Worm (Caenorhabditis elegans) whole organism, young adult: ENCODE results near the gene T19B10.5.

Experiments used
- C17E4.6 ChIP-seq: fragments of 200-800 bp; sonication (Bioruptor generic); IDR thresholded peaks from 2 replicates; pipeline ENCODE4 v1.3.6; 2022; ENCODE audit warnings: missing genetic modification reagents, missing genetic modification characterization, missing compliant biosample characterization
- F33H1.4 ChIP-seq: fragments of 200-800 bp; sonication (Bioruptor generic); IDR thresholded peaks from 2 replicates; pipeline ENCODE4 v1.3.6; 2022; ENCODE audit warnings: missing genetic modification reagents, missing genetic modification characterization, missing compliant biosample characterization
- F55B11.4 ChIP-seq: sonication (generic microtip); optimal IDR thresholded peaks from 2 replicates; lab custom pipeline; 2016; ENCODE audit warnings: missing compliant biosample characterization, missing genetic modification characterization, borderline replicate concordance; ENCODE audit not compliant: insufficient read depth
- K12H6.12 ChIP-seq: fragments of 200-800 bp; sonication (Bioruptor generic); optimal IDR thresholded peaks from 2 replicates; lab custom pipeline; 2018; ENCODE audit warnings: mild to moderate bottlenecking, missing genetic modification characterization, missing compliant biosample characterization
- T07F8.4 ChIP-seq: sonication (generic microtip); optimal IDR thresholded peaks from 2 replicates; lab custom pipeline; 2016; ENCODE audit warnings: mild to moderate bottlenecking, missing genetic modification characterization, moderate library complexity, missing compliant biosample characterization
- Y95B8A.8 ChIP-seq: fragments of 200-800 bp; sonication (Bioruptor generic); IDR thresholded peaks from 2 replicates; pipeline ENCODE4 v1.3.6; 2022; ENCODE audit warnings: missing genetic modification reagents, missing genetic modification characterization, missing compliant biosample characterization
- ama-1 ChIP-seq, 3 experiments: fragments of 150-350 bp in 1 of 3; sonication (generic microtip) in 2 of 3; optimal IDR thresholded peaks; 2 replicates each; lab custom pipeline; 2014 to 2018; ENCODE audit warnings: missing biosample characterization in 2 of 3, missing genetic modification characterization in 2 of 3, missing genetic modification reagents in 2 of 3
- aptf-2 ChIP-seq: fragments of 200-800 bp; sonication (Bioruptor generic); conservative IDR thresholded peaks from 2 replicates; pipeline ENCODE4 v1.3.6; 2022; ENCODE audit warnings: missing genetic modification reagents, missing genetic modification characterization, missing compliant biosample characterization
- aptf-3 ChIP-seq: fragments of 200-800 bp; sonication (Bioruptor generic); IDR thresholded peaks from 2 replicates; pipeline ENCODE4 v1.3.6; 2022; ENCODE audit warnings: missing genetic modification characterization, missing compliant biosample characterization
- atf-7 ChIP-seq: sonication (generic microtip); optimal IDR thresholded peaks from 2 replicates; lab custom pipeline; 2017; ENCODE audit warnings: mild to moderate bottlenecking, missing genetic modification characterization, missing compliant biosample characterization
- athp-1 ChIP-seq: sonication (generic microtip); optimal IDR thresholded peaks from 2 replicates; lab custom pipeline; 2017; ENCODE audit warnings: mild to moderate bottlenecking, missing genetic modification characterization, missing compliant biosample characterization
- attf-5 ChIP-seq: fragments of 200-800 bp; sonication (Bioruptor generic); optimal IDR thresholded peaks from 2 replicates; lab custom pipeline; 2018; ENCODE audit warnings: mild to moderate bottlenecking, missing genetic modification characterization, missing compliant biosample characterization
- attf-6 ChIP-seq: fragments of 200-800 bp; sonication (Bioruptor generic); IDR thresholded peaks from 2 replicates; pipeline ENCODE4 v1.3.6; 2022; ENCODE audit warnings: missing genetic modification reagents, missing genetic modification characterization, missing compliant biosample characterization
- bed-1 ChIP-seq: fragments of 200-800 bp; sonication (Bioruptor generic); IDR thresholded peaks from 2 replicates; pipeline ENCODE4 v1.3.6; 2022; ENCODE audit warnings: missing genetic modification reagents, missing genetic modification characterization, missing compliant biosample characterization
- ccch-3 ChIP-seq: fragments of 200-800 bp; sonication (Bioruptor generic); optimal IDR thresholded peaks from 2 replicates; lab custom pipeline; 2018; ENCODE audit warnings: mild to moderate bottlenecking, missing genetic modification characterization, missing compliant biosample characterization
- ceh-58 ChIP-seq: fragments of 200-800 bp; sonication (Bioruptor generic); IDR thresholded peaks from 2 replicates; pipeline ENCODE4 v1.3.6; 2022; ENCODE audit warnings: missing genetic modification characterization, missing compliant biosample characterization
- egrh-3 ChIP-seq: fragments of 200-800 bp; sonication (Bioruptor generic); IDR thresholded peaks from 2 replicates; pipeline ENCODE4 v1.3.6; 2022; ENCODE audit warnings: missing genetic modification reagents, missing genetic modification characterization, missing compliant biosample characterization
- ekl-4 ChIP-seq: fragments of 200-800 bp; sonication (Bioruptor generic); IDR thresholded peaks from 2 replicates; pipeline ENCODE4 v1.3.6; 2022; ENCODE audit warnings: missing genetic modification reagents, missing genetic modification characterization, missing compliant biosample characterization
- fkh-3 ChIP-seq: sonication (generic microtip); optimal IDR thresholded peaks from 2 replicates; lab custom pipeline; 2016; ENCODE audit warnings: mild to moderate bottlenecking, missing genetic modification characterization, missing compliant biosample characterization
- hlh-26 ChIP-seq: fragments of 200-800 bp; sonication (Bioruptor generic); conservative IDR thresholded peaks from 2 replicates; pipeline ENCODE4 v1.3.6; 2022; ENCODE audit warnings: missing genetic modification reagents, missing genetic modification characterization, missing compliant biosample characterization
- hmg-1.2 ChIP-seq: fragments of 200-800 bp; sonication (Bioruptor generic); IDR thresholded peaks from 2 replicates; pipeline ENCODE4 v1.3.6; 2022; ENCODE audit warnings: missing genetic modification reagents, missing genetic modification characterization, missing compliant biosample characterization
- hsf-1 ChIP-seq: fragments of 200-800 bp; sonication (Bioruptor generic); IDR thresholded peaks from 2 replicates; pipeline ENCODE4 v1.3.6; 2022; ENCODE audit warnings: missing genetic modification reagents, missing genetic modification characterization, missing compliant biosample characterization
- let-526 ChIP-seq: fragments of 200-800 bp; sonication (Bioruptor generic); IDR thresholded peaks from 2 replicates; pipeline ENCODE4 v1.3.6; 2022; ENCODE audit warnings: missing genetic modification reagents, missing genetic modification characterization, missing compliant biosample characterization
- lsl-1 ChIP-seq: fragments of 200-800 bp; sonication (Bioruptor generic); optimal IDR thresholded peaks from 2 replicates; lab custom pipeline; 2018; ENCODE audit warnings: mild to moderate bottlenecking, missing genetic modification characterization, moderate library complexity, missing compliant biosample characterization
- madf-6 ChIP-seq: fragments of 200-800 bp; sonication (Bioruptor generic); IDR thresholded peaks from 2 replicates; pipeline ENCODE4 v1.3.6; 2022; ENCODE audit warnings: missing genetic modification reagents, missing genetic modification characterization, missing compliant biosample characterization
- mel-28 ChIP-seq: sonication (generic microtip); optimal IDR thresholded peaks from 2 replicates; lab custom pipeline; 2016; ENCODE audit warnings: borderline replicate concordance, mild to moderate bottlenecking, missing genetic modification characterization, missing compliant biosample characterization
- mes-4 ChIP-seq: sonication (generic microtip); optimal IDR thresholded peaks from 2 replicates; lab custom pipeline; 2016; ENCODE audit warnings: missing genotype, missing genetic modification characterization, missing compliant biosample characterization
- nfya-1 ChIP-seq: sonication (generic microtip); optimal IDR thresholded peaks from 2 replicates; lab custom pipeline; 2017; ENCODE audit warnings: antibody characterized with exemption, missing compliant biosample characterization, missing genetic modification characterization, borderline replicate concordance; ENCODE audit not compliant: insufficient read depth
- nhr-80 ChIP-seq: sonication (generic microtip); optimal IDR thresholded peaks from 2 replicates; lab custom pipeline; 2016; ENCODE audit warnings: missing genetic modification characterization, missing compliant biosample characterization
- rcor-1 ChIP-seq: fragments of 200-800 bp; sonication (Bioruptor generic); IDR thresholded peaks from 2 replicates; pipeline ENCODE4 v1.3.6; 2022; ENCODE audit warnings: missing genetic modification reagents, missing genetic modification characterization, missing compliant biosample characterization
- rec-8 ChIP-seq, 2 experiments: sonication (generic microtip); optimal IDR thresholded peaks; 2 replicates each; lab custom pipeline; 2016; ENCODE audit warnings: mild to moderate bottlenecking in 2 of 2, missing genetic modification characterization in 2 of 2, missing genetic modification reagents in 2 of 2, missing genotype in 2 of 2, missing biosample characterization in 1 of 2, missing compliant biosample characterization in 1 of 2, moderate library complexity in 1 of 2
- rpc-1 ChIP-seq, 2 experiments: fragments of 150-350 bp in 1 of 2; sonication (generic microtip) in 1 of 2; optimal IDR thresholded peaks; 2 replicates each; lab custom pipeline; 2014 to 2018; ENCODE audit warnings: missing biosample characterization in 1 of 2, missing genetic modification characterization in 1 of 2, missing genetic modification reagents in 1 of 2, missing genotype in 1 of 2
- sea-2 ChIP-seq: fragments of 200-800 bp; sonication (Bioruptor generic); IDR thresholded peaks from 2 replicates; pipeline ENCODE4 v1.3.6; 2022; ENCODE audit warnings: missing genetic modification characterization, missing compliant biosample characterization
- tbx-9 ChIP-seq: sonication (generic microtip); optimal IDR thresholded peaks from 2 replicates; lab custom pipeline; 2016; ENCODE audit warnings: borderline replicate concordance, missing genetic modification characterization, inconsistent platforms, missing compliant biosample characterization
- tlf-1 ChIP-seq: fragments of 200-800 bp; sonication (Bioruptor generic); optimal IDR thresholded peaks from 2 replicates; lab custom pipeline; 2018; ENCODE audit warnings: mild to moderate bottlenecking, missing genetic modification characterization, missing compliant biosample characterization
- xnd-1 ChIP-seq: sonication (generic microtip); optimal IDR thresholded peaks from 2 replicates; lab custom pipeline; 2016; ENCODE audit warnings: missing genotype, missing genetic modification reagents, missing genetic modification characterization, missing compliant biosample characterization
- zfh-2 ChIP-seq: fragments of 200-800 bp; sonication (Bioruptor generic); conservative IDR thresholded peaks from 2 replicates; pipeline ENCODE4 v1.3.6; 2022; ENCODE audit warnings: missing genetic modification reagents, missing genetic modification characterization, missing compliant biosample characterization
- zim-3 ChIP-seq: sonication (generic microtip); optimal IDR thresholded peaks from 2 replicates; lab custom pipeline; 2017; ENCODE audit warnings: mild to moderate bottlenecking, missing genetic modification characterization, moderate library complexity, missing compliant biosample characterization
- ztf-22 ChIP-seq: fragments of 200-800 bp; sonication (Bioruptor generic); optimal IDR thresholded peaks from 2 replicates; lab custom pipeline; 2018; ENCODE audit warnings: mild to moderate bottlenecking, missing genetic modification characterization, moderate library complexity, missing compliant biosample characterization
- ztf-25 ChIP-seq: fragments of 200-800 bp; sonication (Bioruptor generic); IDR thresholded peaks from 2 replicates; pipeline ENCODE4 v1.3.6; 2022; ENCODE audit warnings: missing genetic modification reagents, missing genetic modification characterization, missing compliant biosample characterization
- ztf-26 ChIP-seq: sonication (generic microtip); optimal IDR thresholded peaks from 2 replicates; lab custom pipeline; 2017; ENCODE audit warnings: missing genetic modification characterization, missing compliant biosample characterization
- ztf-28 ChIP-seq: fragments of 200-800 bp; sonication (Bioruptor generic); IDR thresholded peaks from 2 replicates; pipeline ENCODE4 v1.3.6; 2022; ENCODE audit warnings: missing genetic modification reagents, missing genetic modification characterization, missing compliant biosample characterization

Gene T19B10.5

DNA sequence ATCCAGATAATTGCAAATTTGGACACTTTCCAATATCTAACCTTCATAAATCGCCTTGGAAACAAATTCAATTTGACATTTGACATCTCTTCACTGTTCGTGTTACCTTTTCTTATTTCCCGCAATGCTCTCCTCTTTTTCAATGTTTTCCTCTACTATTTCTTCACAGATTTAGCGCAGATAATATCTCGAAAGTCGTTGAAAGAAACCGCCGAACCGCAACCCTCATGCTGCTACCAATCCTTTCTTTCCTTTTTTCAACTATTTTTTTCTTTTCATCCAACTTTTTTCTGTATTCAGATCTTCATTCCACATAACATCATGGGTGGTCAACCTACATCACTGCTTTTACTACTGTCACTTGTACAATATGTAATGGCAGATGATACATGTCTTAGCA is at the start of gene T19B10.5:
T19B10.5 (plus strand) TSS at position 301 of the 400 bp plus-strand sequence.
- no peak for TF ChIP-seq T07F8.4 (tag; lab: Kevin White, UChicago)
- no peak for TF ChIP-seq nhr-80
- TF ChIP-seq ztf-25 (GFP tag; lab: Robert Waterston, UW), result no peak
- TF ChIP-seq lsl-1 (GFP tag; lab: Kevin White, UChicago), result no peak
- TF ChIP-seq mel-28 (tag; lab: Kevin White, UChicago), result no peak
- TF ChIP-seq zim-3 (tag; lab: Kevin White, UChicago), result no peak
- TF ChIP-seq attf-5 (GFP tag; lab: Kevin White, UChicago), result no peak
- TF ChIP-seq athp-1 (tag; lab: Kevin White, UChicago), result no peak
- TF ChIP-seq hsf-1 (GFP tag; lab: Robert Waterston, UW), result no peak
- TF ChIP-seq tlf-1 (GFP tag; lab: Kevin White, UChicago), result no peak
- no peak for TF ChIP-seq K12H6.12 (tag; lab: Kevin White, UChicago)
- no peak for TF ChIP-seq fkh-3
- TF ChIP-seq ccch-3 (GFP tag; lab: Kevin White, UChicago), result no peak
- no peak for TF ChIP-seq ztf-22 (GFP tag; lab: Kevin White, UChicago)
- no peak for TF ChIP-seq ekl-4
- no peak for TF ChIP-seq rpc-1 (optimal IDR thresholded peaks at IDR 0.05; lab: Kevin White, UChicago)
- no peak for TF ChIP-seq rpc-1 (tag; optimal IDR thresholded peaks at IDR 0.05; lab: Kevin White, UChicago)
- no peak for TF ChIP-seq let-526 (GFP tag; lab: Robert Waterston, UW)
- TF ChIP-seq attf-6, result no peak
- TF ChIP-seq ztf-28 (GFP tag; lab: Robert Waterston, UW), result no peak
- TF ChIP-seq madf-6 (GFP tag; lab: Robert Waterston, UW), result no peak
- TF ChIP-seq, all 124 proteins: peak for 0

DNA sequence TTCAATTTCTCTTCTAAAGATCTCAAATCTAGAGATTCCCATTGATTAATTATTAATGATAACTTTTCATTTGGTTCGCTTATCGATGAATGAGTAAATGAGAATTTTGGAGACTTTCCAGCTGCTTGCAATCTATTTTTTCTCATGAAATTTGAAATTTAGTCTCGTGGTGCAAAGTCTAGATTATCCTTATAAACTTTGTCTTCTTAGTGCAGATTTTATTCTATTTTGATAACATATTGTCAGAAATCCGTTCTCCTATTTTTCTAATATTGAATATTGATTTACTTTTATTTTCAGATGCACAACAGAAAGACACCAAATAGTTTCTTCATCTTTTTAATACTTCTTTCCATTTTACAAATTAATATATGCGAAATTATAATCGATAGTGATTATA is 43.5 kb upstream of the T19B10.5 start, which contains the start of gene lgc-49:
lgc-49 (plus strand) TSS at position 301 of the 400 bp plus-strand sequence.
- TF ChIP-seq rcor-1 (GFP tag; lab: Robert Waterston, UW) (no peak), aptf-2 (GFP tag; lab: Robert Waterston, UW) (no peak), Y95B8A.8 (no peak), F33H1.4 (GFP tag; lab: Robert Waterston, UW) (no peak), nfya-1 (no peak), F55B11.4 (tag; lab: Kevin White, UChicago) (no peak), aptf-3 (GFP tag; lab: Robert Waterston, UW) (no peak), lsl-1 (GFP tag; lab: Kevin White, UChicago) (no peak), ceh-58 (GFP tag; lab: Robert Waterston, UW) (no peak), rec-8 (tag; optimal IDR thresholded peaks at IDR 0.05; lab: Kevin White, UChicago) (no peak), sea-2 (GFP tag; lab: Robert Waterston, UW) (no peak), bed-1 (no peak), xnd-1 (tag; lab: Kevin White, UChicago) (no peak), C17E4.6 (GFP tag; lab: Robert Waterston, UW) (no peak), ztf-26 (tag; lab: Kevin White, UChicago) (no peak)

DNA sequence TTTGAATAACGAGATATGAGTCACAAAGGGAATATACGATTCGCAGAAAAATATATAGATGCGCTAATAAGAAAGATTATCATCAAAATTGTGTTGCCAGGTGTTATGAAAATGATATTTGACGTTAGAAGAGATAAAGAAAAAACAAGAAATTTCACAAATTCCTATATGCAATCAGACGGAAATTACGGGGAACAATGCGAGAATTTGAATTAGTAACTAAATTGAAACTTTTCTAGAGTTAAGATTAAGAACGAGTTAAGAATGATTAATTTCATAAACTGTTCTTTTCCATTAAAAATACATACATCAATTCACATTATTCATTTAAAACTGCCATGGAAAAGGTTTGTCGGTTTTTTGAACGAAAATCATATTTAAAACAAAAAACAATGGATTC is 38.3 kb upstream of the T19B10.5 start, which contains the start of gene clc-6:
clc-6 (minus strand) TSS at position 101 of the 400 bp plus-strand sequence.
- TF ChIP-seq hmg-1.2 (GFP tag; lab: Robert Waterston, UW), result no peak
- no peak for TF ChIP-seq atf-7 (tag; lab: Kevin White, UChicago)
- no peak for TF ChIP-seq ama-1 (optimal IDR thresholded peaks at IDR 0.05; lab: Kevin White, UChicago)
- no peak for TF ChIP-seq ama-1 (GFP tag; optimal IDR thresholded peaks at IDR 0.05; lab: Kevin White, UChicago)
- no peak for TF ChIP-seq hlh-26 (GFP tag; lab: Robert Waterston, UW)
- TF ChIP-seq mes-4, result no peak
- no peak for TF ChIP-seq tbx-9
- TF ChIP-seq egrh-3 (GFP tag; lab: Robert Waterston, UW), result no peak
- TF ChIP-seq zfh-2, result no peak
